Fruit fly (Drosophila melanogaster): ENCODE data around the gene CG33270.

DNA sequence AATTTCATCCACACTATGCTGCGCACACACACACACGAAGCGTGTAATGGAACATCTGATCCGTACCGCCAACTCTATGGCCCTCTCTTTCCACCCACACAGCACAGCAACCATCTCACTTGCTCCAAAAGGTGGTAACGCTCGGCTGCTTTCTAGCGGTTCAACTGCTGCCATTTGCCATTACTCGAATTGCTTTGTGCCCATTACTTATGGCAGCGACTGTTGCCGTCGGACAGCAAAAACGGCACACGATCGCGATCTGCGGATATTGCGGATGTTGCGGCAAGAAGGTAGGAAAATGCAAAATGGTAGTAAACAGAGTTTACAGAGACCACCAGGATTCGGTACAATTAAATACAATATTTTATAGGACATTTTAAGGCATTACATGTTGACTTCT is 23.6 kb downstream of the CG33270 start:
- TF ChIP-seq CG8478 (optimal IDR thresholded peaks at IDR 0.05) (no peak), pan (optimal IDR thresholded peaks at IDR 0.05) (no peak), usp (GFP tag; optimal IDR thresholded peaks at IDR 0.05) (no peak), Dll (optimal IDR thresholded peaks at IDR 0.05) (no peak), psq (optimal IDR thresholded peaks at IDR 0.05) (no peak)

Data from whole organism.